Worm (Caenorhabditis elegans): ENCODE data around the gene mtq-2.

mtq-2 gene

ce11 chrII:2223467-2223866, 34.2 kb upstream of the mtq-2 start, which contains the start of gene cbs-2:
Gene cbs-2, minus strand, starts transcription at chrII:2223567.
- TF ChIP-seq mep-1 (tag; optimal IDR thresholded peaks at IDR 0.05) (no peak), Y116A8C.19 (tag; optimal IDR thresholded peaks at IDR 0.05; ENCODE audit: borderline replicate concordance) (no peak), pqm-1 (tag; optimal IDR thresholded peaks at IDR 0.05) (no peak), isw-1 (GFP tag; IDR thresholded peaks at IDR 0.05) (no peak), nhr-90 (tag; optimal IDR thresholded peaks at IDR 0.05; ENCODE audit: poor library complexity) (no peak), elt-3 (tag; optimal IDR thresholded peaks at IDR 0.05) (no peak), nhr-19 (GFP tag; conservative IDR thresholded peaks at IDR 0.05) (no peak), nhr-47 (tag; optimal IDR thresholded peaks at IDR 0.05) (no peak), unc-130 (tag; optimal IDR thresholded peaks at IDR 0.05) (no peak), snpc-4 (tag; optimal IDR thresholded peaks at IDR 0.05) (no peak), nhr-12 (tag; optimal IDR thresholded peaks at IDR 0.05) (no peak), sptf-1 (tag; optimal IDR thresholded peaks at IDR 0.05) (no peak), irx-1 (tag; optimal IDR thresholded peaks at IDR 0.05) (no peak), nhr-28 (tag; optimal IDR thresholded peaks at IDR 0.05) (no peak), lsy-2 (tag; optimal IDR thresholded peaks at IDR 0.05) (no peak), mdl-1 (tag; optimal IDR thresholded peaks at IDR 0.05) (no peak), lin-14 (GFP tag; optimal IDR thresholded peaks at IDR 0.05) (no peak)

ce11 chrII:2221196-2221896, 32.1 kb upstream of the mtq-2 start:
- TF ChIP-seq xbp-1 (tag; optimal IDR thresholded peaks at IDR 0.05) = no peak
- no peak for TF ChIP-seq pag-3 (tag; optimal IDR thresholded peaks at IDR 0.05; ENCODE audit: borderline replicate concordance, insufficient read depth)
- no peak for TF ChIP-seq zip-4 (GFP tag; optimal IDR thresholded peaks at IDR 0.05)
- no peak for TF ChIP-seq snu-23 (GFP tag; optimal IDR thresholded peaks at IDR 0.05)
- no peak for TF ChIP-seq hlh-4 (tag; optimal IDR thresholded peaks at IDR 0.05)

- TF ChIP-seq hpl-2 (GFP tag; optimal IDR thresholded peaks at IDR 0.05) (no peak), skn-1 (tag; optimal IDR thresholded peaks at IDR 0.05) (peak; percentile 25), lir-3 (tag; optimal IDR thresholded peaks at IDR 0.05; ENCODE audit: poor library complexity) (no peak), ceh-82 (tag; optimal IDR thresholded peaks at IDR 0.05) (peak in 1 of 3 experiments; percentile 32), fkh-8 (tag; optimal IDR thresholded peaks at IDR 0.05) (peak; percentile 73), sptf-1 (tag; optimal IDR thresholded peaks at IDR 0.05) (no peak), snpc-4 (tag; optimal IDR thresholded peaks at IDR 0.05) (peak; percentile 43), alr-1 (tag; optimal IDR thresholded peaks at IDR 0.05; ENCODE audit: borderline replicate concordance) (no peak), dsc-1 (tag; optimal IDR thresholded peaks at IDR 0.05) (peak; percentile 27), tbx-2 (tag; optimal IDR thresholded peaks at IDR 0.05) (peak; percentile 38), efl-1 (optimal IDR thresholded peaks at IDR 0.05) (peak; percentile 52 to 56), efl-1 (GFP tag; optimal IDR thresholded peaks at IDR 0.05 in 1 of 2) (peak; percentile 50 to 56), nhr-90 (tag; optimal IDR thresholded peaks at IDR 0.05; ENCODE audit: poor library complexity) (no peak), nhr-76 (tag; optimal IDR thresholded peaks at IDR 0.05) (no peak), lin-15B (tag; optimal IDR thresholded peaks at IDR 0.05) (peak; percentile 25), lin-13 (GFP tag; optimal IDR thresholded peaks at IDR 0.05) (peak; percentile 29), ces-1 (GFP tag; optimal IDR thresholded peaks at IDR 0.05) (no peak), snu-23 (GFP tag; optimal IDR thresholded peaks at IDR 0.05) (peak; percentile 60), nhr-11 (tag; optimal IDR thresholded peaks at IDR 0.05) (no peak), lsy-2 (tag; optimal IDR thresholded peaks at IDR 0.05) (peak; percentile 53 to 54), mdl-1 (tag; optimal IDR thresholded peaks at IDR 0.05) (peak in 1 of 2 experiments; percentile 38), C34B4.2 (tag; optimal IDR thresholded peaks at IDR 0.05) (no peak), C04F5.9 (tag; optimal IDR thresholded peaks at IDR 0.05) (no peak), pag-3 (tag; optimal IDR thresholded peaks at IDR 0.05; ENCODE audit: borderline replicate concordance, insufficient read depth) (no peak), isw-1 (GFP tag; IDR thresholded peaks at IDR 0.05) (peak; percentile 20; the same call in 1 of the 2 replicates), egl-13 (tag; optimal IDR thresholded peaks at IDR 0.05) (peak; percentile 18), zag-1 (tag; optimal IDR thresholded peaks at IDR 0.05) (no peak), unc-86 (tag; optimal IDR thresholded peaks at IDR 0.05) (no peak), dpl-1 (GFP tag; optimal IDR thresholded peaks at IDR 0.05) (peak; percentile 16 to 60 (median 20)), F16B12.6 (tag; optimal IDR thresholded peaks at IDR 0.05) (peak; percentile 13), ama-1 (optimal IDR thresholded peaks at IDR 0.05) (no peak), vab-15 (tag; optimal IDR thresholded peaks at IDR 0.05) (peak; percentile 8), mep-1 (tag; optimal IDR thresholded peaks at IDR 0.05) (peak; percentile 47), lin-14 (GFP tag; optimal IDR thresholded peaks at IDR 0.05) (peak; percentile 80), unc-30 (tag; optimal IDR thresholded peaks at IDR 0.05) (no peak)
Observed at ce11 chrII:2219880-2220279, 30.6 kb upstream of the mtq-2 start, which contains the start of gene Y59C2A.3. Gene Y59C2A.3, minus strand, starts transcription at chrII:2219921.

Measured in whole organism, L1 larva.